Fruit fly (Drosophila melanogaster): ENCODE measurements around the gene mid.

The mid gene

DNA sequence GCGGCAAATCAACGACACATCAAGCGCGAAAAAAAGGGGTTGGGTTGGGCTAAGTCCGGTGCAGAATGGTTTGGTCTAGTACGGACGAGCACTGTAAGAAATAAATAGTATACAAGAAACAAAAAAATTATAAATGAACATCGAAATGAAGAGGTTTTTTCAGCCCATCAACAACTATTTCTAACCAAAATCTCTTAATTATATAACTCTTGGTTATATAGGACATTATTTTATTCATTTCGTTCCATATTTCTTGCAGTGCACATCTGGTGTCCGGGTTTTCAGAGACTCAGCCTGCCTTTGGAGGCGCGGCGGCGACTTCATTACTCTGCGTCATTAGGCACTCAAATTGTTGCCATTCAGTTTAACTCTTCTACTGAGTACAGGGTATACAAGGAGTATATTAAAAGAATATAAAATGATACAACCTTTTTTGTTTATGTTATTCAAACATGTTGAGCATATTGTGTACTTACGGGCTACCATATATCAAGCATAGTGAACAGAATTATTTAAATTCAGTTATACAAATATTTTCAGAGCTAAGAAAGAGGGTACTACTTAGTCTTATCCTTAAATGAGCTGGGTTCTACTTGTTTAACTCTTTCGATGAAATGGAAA lies 27.9 kb upstream of the mid start (continued):
- TF ChIP-seq CG6791 (GFP tag; IDR thresholded peaks at IDR 0.05; ENCODE audit: partially characterized antibody): no peak
- no peak for TF ChIP-seq caup (GFP tag; optimal IDR thresholded peaks at IDR 0.05; ENCODE audit: severe bottlenecking)
- no peak for TF ChIP-seq jigr1 (GFP tag; IDR thresholded peaks at IDR 0.05)
- TF ChIP-seq dati (GFP tag; IDR thresholded peaks at IDR 0.05): no peak
- no peak for TF ChIP-seq gt (GFP tag; IDR thresholded peaks at IDR 0.05)
- no peak for TF ChIP-seq CG3838 (GFP tag; optimal IDR thresholded peaks at IDR 0.05)
- TF ChIP-seq scrt (GFP tag; optimal IDR thresholded peaks at IDR 0.05): no peak
- no peak for TF ChIP-seq CG17186 (GFP tag; optimal IDR thresholded peaks at IDR 0.05)
- TF ChIP-seq da (GFP tag; optimal IDR thresholded peaks at IDR 0.05): no peak
- no peak for TF ChIP-seq CG10565 (GFP tag; optimal IDR thresholded peaks at IDR 0.05)
- no peak for TF ChIP-seq CG14014 (GFP tag; IDR thresholded peaks at IDR 0.05)
- no peak for TF ChIP-seq CG7372 (GFP tag; IDR thresholded peaks at IDR 0.05)
- TF ChIP-seq Doc2 (GFP tag; IDR thresholded peaks at IDR 0.05): no peak
- no peak for TF ChIP-seq psq (GFP tag; optimal IDR thresholded peaks at IDR 0.05)
- TF ChIP-seq chn (GFP tag; optimal IDR thresholded peaks at IDR 0.05): no peak
- peak in 1 of 2 experiments; percentile 15 for TF ChIP-seq dpn (GFP tag; optimal IDR thresholded peaks at IDR 0.05)
- no peak for TF ChIP-seq mam (GFP tag; optimal IDR thresholded peaks at IDR 0.05)
- TF ChIP-seq CG1792 (GFP tag; optimal IDR thresholded peaks at IDR 0.05): no peak
- TF ChIP-seq CG31365 (tag; optimal IDR thresholded peaks at IDR 0.05): no peak
- TF ChIP-seq Atf-2 (GFP tag; optimal IDR thresholded peaks at IDR 0.05): no peak
- no peak for TF ChIP-seq tin (GFP tag; optimal IDR thresholded peaks at IDR 0.05)
- TF ChIP-seq CG7987 (GFP tag; optimal IDR thresholded peaks at IDR 0.05): no peak
- TF ChIP-seq CG12071 (GFP tag; optimal IDR thresholded peaks at IDR 0.05): no peak
- no peak for TF ChIP-seq CG11560 (tag; IDR thresholded peaks at IDR 0.05)
- no peak for TF ChIP-seq CG4360 (GFP tag; IDR thresholded peaks at IDR 0.05)
- no peak for TF ChIP-seq B-H1 (GFP tag; IDR thresholded peaks at IDR 0.05)
- TF ChIP-seq Xbp1 (GFP tag; optimal IDR thresholded peaks at IDR 0.05): no peak
- no peak for TF ChIP-seq Antp (GFP tag; optimal IDR thresholded peaks at IDR 0.05)
- no peak for TF ChIP-seq CG9215 (GFP tag; IDR thresholded peaks at IDR 0.05)
- no peak for TF ChIP-seq gce (GFP tag; IDR thresholded peaks at IDR 0.05)
- TF ChIP-seq pzg (GFP tag; optimal IDR thresholded peaks at IDR 0.05): no peak
- no peak for TF ChIP-seq Meics (GFP tag; optimal IDR thresholded peaks at IDR 0.05)
- no peak for TF ChIP-seq pita (GFP tag; optimal IDR thresholded peaks at IDR 0.05)
- TF ChIP-seq CG11504 (tag; optimal IDR thresholded peaks at IDR 0.05): peak; percentile 42
- no peak for TF ChIP-seq E2f1 (GFP tag; IDR thresholded peaks at IDR 0.05)
- TF ChIP-seq CG1602 (GFP tag; optimal IDR thresholded peaks at IDR 0.05): peak; percentile 23
- TF ChIP-seq sima (GFP tag; optimal IDR thresholded peaks at IDR 0.05): no peak
- TF ChIP-seq CG13894 (tag; optimal IDR thresholded peaks at IDR 0.05): no peak
- TF ChIP-seq gem (tag; optimal IDR thresholded peaks at IDR 0.05): peak; percentile 52
- TF ChIP-seq CG11398 (GFP tag; optimal IDR thresholded peaks at IDR 0.05): no peak
- TF ChIP-seq corto (GFP tag; optimal IDR thresholded peaks at IDR 0.05): no peak
- TF ChIP-seq zen (tag; optimal IDR thresholded peaks at IDR 0.05): peak; percentile 28
- no peak for TF ChIP-seq lab (GFP tag; optimal IDR thresholded peaks at IDR 0.05)
- no peak for TF ChIP-seq CG8089 (GFP tag; optimal IDR thresholded peaks at IDR 0.05)
- no peak for TF ChIP-seq Mes4 (GFP tag; optimal IDR thresholded peaks at IDR 0.05)
- TF ChIP-seq ssp (GFP tag; IDR thresholded peaks at IDR 0.05): no peak
- TF ChIP-seq chif (GFP tag; optimal IDR thresholded peaks at IDR 0.05): no peak
- TF ChIP-seq zen2 (GFP tag; IDR thresholded peaks at IDR 0.05; ENCODE audit: partially characterized antibody): no peak
- TF ChIP-seq CG8359 (GFP tag; optimal IDR thresholded peaks at IDR 0.05; ENCODE audit: borderline replicate concordance): no peak
- TF ChIP-seq zfh2 (GFP tag; optimal IDR thresholded peaks at IDR 0.05): no peak
- peak; percentile 2 for TF ChIP-seq CG15696 (tag; optimal IDR thresholded peaks at IDR 0.05)

Measured in whole organism, embryonic.